Worm (Caenorhabditis elegans) whole organism, L2 larva: ENCODE measurements around the gene F59A1.18.

ENCODE experiments used
- F13H6.1 ChIP-seq: sonication (generic microtip); optimal IDR thresholded peaks from 2 replicates; lab custom pipeline; 2016; ENCODE audit warnings: missing genetic modification characterization, missing compliant biosample characterization
- R02D3.7 ChIP-seq: fragments of 150-350 bp; optimal IDR thresholded peaks from 2 replicates; lab custom pipeline; 2014; ENCODE audit warnings: missing biosample characterization, missing genetic modification characterization
- Y55F3AM.14 ChIP-seq: fragments of 200-800 bp; sonication (Bioruptor generic); optimal IDR thresholded peaks from 2 replicates; lab custom pipeline; 2018; ENCODE audit warnings: mild to moderate bottlenecking, missing genetic modification characterization, missing compliant biosample characterization
- ZK546.5 ChIP-seq: sonication (generic microtip); optimal IDR thresholded peaks from 2 replicates; lab custom pipeline; 2017; ENCODE audit warnings: missing biosample characterization, missing genetic modification characterization
- alr-1 ChIP-seq: fragments of 150-350 bp; optimal IDR thresholded peaks from 2 replicates; lab custom pipeline; 2014; ENCODE audit warnings: missing biosample characterization, missing genetic modification characterization
- blmp-1 ChIP-seq: sonication (generic microtip); optimal IDR thresholded peaks from 2 replicates; lab custom pipeline; 2017; ENCODE audit warnings: missing genetic modification characterization, mild to moderate bottlenecking, missing compliant biosample characterization, antibody characterized with exemption, moderate library complexity; ENCODE audit not compliant: insufficient read depth
- ceh-82 ChIP-seq: fragments of 150-350 bp; optimal IDR thresholded peaks from 2 replicates; lab custom pipeline; 2014; ENCODE audit warnings: missing biosample characterization, missing genetic modification characterization
- dmd-4 ChIP-seq: sonication (generic microtip); optimal IDR thresholded peaks from 2 replicates; lab custom pipeline; 2017; ENCODE audit warnings: missing biosample characterization, missing genetic modification characterization
- gmeb-1 ChIP-seq: fragments of 150-350 bp; optimal IDR thresholded peaks from 2 replicates; lab custom pipeline; 2014; ENCODE audit warnings: missing biosample characterization, missing genetic modification characterization
- lin-11 ChIP-seq: fragments of 150-350 bp; sonication (generic microtip); optimal IDR thresholded peaks from 2 replicates; lab custom pipeline; 2014; ENCODE audit warnings: missing biosample characterization, missing genetic modification characterization, inconsistent platforms, mixed read lengths
- mab-5 ChIP-seq: fragments of 150-350 bp; optimal IDR thresholded peaks from 2 replicates; lab custom pipeline; 2014; ENCODE audit warnings: missing biosample characterization, missing genetic modification characterization
- mbf-1 ChIP-seq: sonication (generic microtip); optimal IDR thresholded peaks from 2 replicates; lab custom pipeline; 2017; ENCODE audit warnings: missing biosample characterization, missing genetic modification characterization
- mdl-1 ChIP-seq, 2 experiments: fragments of 150-350 bp in 1 of 2; sonication (generic microtip) in 1 of 2; optimal IDR thresholded peaks; 2 replicates each; lab custom pipeline; 2017; ENCODE audit warnings: missing biosample characterization in 2 of 2, missing genetic modification characterization in 2 of 2
- nhr-11 ChIP-seq: fragments of 150-350 bp; optimal IDR thresholded peaks from 2 replicates; lab custom pipeline; 2014; ENCODE audit warnings: missing biosample characterization, missing genetic modification characterization
- nhr-12 ChIP-seq: fragments of 150-350 bp; optimal IDR thresholded peaks from 2 replicates; lab custom pipeline; 2014; ENCODE audit warnings: missing biosample characterization, missing genetic modification characterization
- nhr-129 ChIP-seq: fragments of 150-350 bp; optimal IDR thresholded peaks from 2 replicates; lab custom pipeline; 2014; ENCODE audit warnings: missing biosample characterization, missing genetic modification characterization
- nhr-21 ChIP-seq: fragments of 150-350 bp; optimal IDR thresholded peaks from 2 replicates; lab custom pipeline; 2014; ENCODE audit warnings: missing biosample characterization, missing genetic modification characterization
- nhr-23 ChIP-seq: fragments of 150-350 bp; optimal IDR thresholded peaks from 2 replicates; lab custom pipeline; 2014; ENCODE audit warnings: missing biosample characterization, missing genetic modification reagents, missing genetic modification characterization
- nhr-237 ChIP-seq: fragments of 150-350 bp; optimal IDR thresholded peaks from 2 replicates; lab custom pipeline; 2014; ENCODE audit warnings: missing biosample characterization, missing genetic modification characterization
- nhr-25 ChIP-seq: fragments of 150-350 bp; sonication (generic microtip); optimal IDR thresholded peaks from 3 replicates; lab custom pipeline; 2014; ENCODE audit warnings: missing biosample characterization, missing genetic modification characterization
- nhr-6 ChIP-seq: fragments of 150-350 bp; optimal IDR thresholded peaks from 2 replicates; lab custom pipeline; 2014; ENCODE audit warnings: missing biosample characterization, missing genetic modification characterization
- nhr-77 ChIP-seq: fragments of 150-350 bp; optimal IDR thresholded peaks from 2 replicates; lab custom pipeline; 2014; ENCODE audit warnings: missing biosample characterization, missing genetic modification characterization
- peb-1 ChIP-seq: fragments of 150-350 bp; optimal IDR thresholded peaks from 2 replicates; lab custom pipeline; 2014; ENCODE audit warnings: missing biosample characterization, missing genetic modification characterization
- sem-4 ChIP-seq: fragments of 150-350 bp; optimal IDR thresholded peaks from 2 replicates; lab custom pipeline; 2014; ENCODE audit warnings: missing biosample characterization, missing genetic modification reagents, missing genetic modification characterization
- skn-1 ChIP-seq: sonication (generic microtip); optimal IDR thresholded peaks from 2 replicates; lab custom pipeline; 2017; ENCODE audit warnings: missing biosample characterization, missing genetic modification characterization
- sma-3 ChIP-seq: sonication (generic microtip); optimal IDR thresholded peaks from 2 replicates; lab custom pipeline; 2016; ENCODE audit warnings: missing genetic modification reagents, missing genetic modification characterization, missing compliant biosample characterization
- sma-9 ChIP-seq, 2 experiments: fragments of 150-350 bp in 1 of 2; sonication (generic microtip) in 1 of 2; optimal IDR thresholded peaks; 2 replicates each; lab custom pipeline; 2014 to 2016; ENCODE audit warnings: missing genetic modification characterization in 2 of 2, mild to moderate bottlenecking in 1 of 2, missing biosample characterization in 1 of 2, missing compliant biosample characterization in 1 of 2, missing genetic modification reagents in 1 of 2, moderate library complexity in 1 of 2
- snpc-4 ChIP-seq: fragments of 150-350 bp; optimal IDR thresholded peaks from 2 replicates; lab custom pipeline; 2014; ENCODE audit warnings: missing biosample characterization, missing genetic modification characterization
- unc-39 ChIP-seq: fragments of 150-350 bp; optimal IDR thresholded peaks from 2 replicates; lab custom pipeline; 2014; ENCODE audit warnings: missing biosample characterization, missing genetic modification characterization
- zag-1 ChIP-seq: fragments of 150-350 bp; optimal IDR thresholded peaks from 2 replicates; lab custom pipeline; 2014; ENCODE audit warnings: missing biosample characterization, missing genetic modification characterization
- ztf-11 ChIP-seq: sonication (generic microtip); optimal IDR thresholded peaks from 2 replicates; lab custom pipeline; 2017; ENCODE audit warnings: missing biosample characterization, missing genetic modification characterization
- ztf-4 ChIP-seq: fragments of 150-350 bp; optimal IDR thresholded peaks from 2 replicates; lab custom pipeline; 2014; ENCODE audit warnings: missing biosample characterization, missing genetic modification characterization

Gene F59A1.18

ce11 chrV:17676553-17676952, 10.2 kb downstream of the F59A1.18 start, which contains the start of gene str-92:
Gene str-92, minus strand, starts transcription at chrV:17676653.
- TF ChIP-seq sma-3 (GFP tag; lab: Kevin White, UChicago) (no peak), ztf-11 (tag; lab: Kevin White, UChicago) (no peak), gmeb-1 (tag; lab: Kevin White, UChicago) (no peak), nhr-129 (tag; lab: Kevin White, UChicago) (no peak), mab-5 (tag; lab: Kevin White, UChicago) (no peak), mdl-1 (tag; optimal IDR thresholded peaks at IDR 0.05; lab: Kevin White, UChicago) (no peak), alr-1 (tag; lab: Kevin White, UChicago) (no peak), nhr-77 (tag; lab: Kevin White, UChicago) (no peak), peb-1 (no peak), dmd-4 (tag; lab: Kevin White, UChicago) (no peak), lin-11 (no peak)
- TF ChIP-seq, all 48 proteins: peak for 0

DNA sequence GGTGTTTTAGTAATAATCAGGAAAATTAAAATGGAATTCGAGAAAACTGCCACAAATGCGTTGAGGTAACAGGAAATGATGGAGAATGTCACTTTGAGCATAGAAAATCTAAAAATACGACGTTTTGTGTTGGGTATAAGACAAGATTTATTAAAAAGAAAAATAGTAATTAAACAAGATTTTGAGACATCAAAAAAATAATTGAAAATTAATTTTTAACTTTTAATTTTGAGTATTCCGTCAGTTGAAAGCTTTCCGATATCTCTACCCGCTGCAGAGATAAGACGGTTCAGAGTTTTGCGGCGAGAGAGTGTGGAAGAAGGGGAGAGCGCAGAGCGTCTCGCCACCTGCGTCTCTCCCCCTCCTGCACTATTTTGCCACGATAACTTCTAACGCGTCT, 13.4 kb downstream of the F59A1.18 start, which contains the start of gene str-93:
str-93 (minus strand) TSS at position 101 of the 400 bp plus-strand sequence.
- TF ChIP-seq nhr-11 (no peak), gmeb-1 (tag; lab: Kevin White, UChicago) (no peak), nhr-6 (tag; lab: Kevin White, UChicago) (no peak), alr-1 (tag; lab: Kevin White, UChicago) (no peak), unc-39 (tag; lab: Kevin White, UChicago) (no peak), nhr-25 (no peak), sem-4 (tag; lab: Kevin White, UChicago) (no peak), snpc-4 (no peak), nhr-12 (tag; lab: Kevin White, UChicago) (no peak)

ce11 chrV:17668531-17668930, 18.2 kb downstream of the F59A1.18 start, which contains the start of gene str-89:
Gene str-89, plus strand, starts transcription at chrV:17668831.
- TF ChIP-seq nhr-23 (tag; lab: Kevin White, UChicago) = no peak
- TF ChIP-seq Y55F3AM.14 (GFP tag; lab: Kevin White, UChicago) = no peak
- TF ChIP-seq mab-5 (tag; lab: Kevin White, UChicago) = no peak
- TF ChIP-seq snpc-4 = no peak

DNA sequence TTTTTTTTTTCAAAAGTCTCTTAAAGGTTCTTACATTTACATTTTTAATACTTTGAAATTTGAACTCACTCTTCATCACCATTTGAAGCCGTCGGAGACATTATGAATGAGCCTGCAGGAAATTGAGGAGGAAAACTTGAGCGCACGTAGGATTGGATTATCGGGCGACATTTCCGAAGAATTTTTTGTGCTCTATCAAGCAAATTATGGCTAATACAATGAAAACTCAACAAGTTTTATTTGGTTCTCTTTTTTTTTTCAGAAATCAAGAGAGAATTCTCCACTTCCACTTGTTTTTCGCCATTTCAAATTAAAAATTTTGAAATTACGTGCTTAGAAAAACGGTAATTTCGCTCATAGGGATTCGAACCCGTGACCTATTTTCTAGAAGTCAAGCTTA, 19.1 kb downstream of the F59A1.18 start, which contains the start of gene F59A1.12:
F59A1.12 (minus strand) TSS at position 101 of the 400 bp plus-strand sequence.
- no peak for TF ChIP-seq nhr-237
- TF ChIP-seq zag-1 = no peak
- no peak for TF ChIP-seq nhr-6 (tag; lab: Kevin White, UChicago)
- no peak for TF ChIP-seq R02D3.7 (tag; lab: Kevin White, UChicago)
- TF ChIP-seq mbf-1 = no peak
- no peak for TF ChIP-seq blmp-1 (tag; lab: Kevin White, UChicago)
- no peak for TF ChIP-seq alr-1 (tag; lab: Kevin White, UChicago)
- no peak for TF ChIP-seq nhr-23 (tag; lab: Kevin White, UChicago)

ce11 chrV:17665906-17666305, 20.8 kb downstream of the F59A1.18 start, which contains the start of gene F59A1.11:
Gene F59A1.11, minus strand, starts transcription at chrV:17666006.
- TF ChIP-seq mbf-1 = no peak
- no peak for TF ChIP-seq ztf-4 (tag; lab: Kevin White, UChicago)
- no peak for TF ChIP-seq ceh-82 (tag; lab: Kevin White, UChicago)
- TF ChIP-seq mab-5 (tag; lab: Kevin White, UChicago) = no peak
- TF ChIP-seq unc-39 (tag; lab: Kevin White, UChicago) = no peak
- TF ChIP-seq mdl-1 (tag; optimal IDR thresholded peaks at IDR 0.05; lab: Kevin White, UChicago) = no peak
- no peak for TF ChIP-seq skn-1 (tag; lab: Kevin White, UChicago)
- TF ChIP-seq nhr-6 (tag; lab: Kevin White, UChicago) = no peak
- no peak for TF ChIP-seq snpc-4
- no peak for TF ChIP-seq nhr-25
- no peak for TF ChIP-seq F13H6.1 (tag; lab: Kevin White, UChicago)
- TF ChIP-seq nhr-23 (tag; lab: Kevin White, UChicago) = no peak
- TF ChIP-seq, all 48 proteins: peak for 0

ce11 chrV:17664367-17664766, 22.4 kb downstream of the F59A1.18 start:
- no peak for TF ChIP-seq nhr-21
- no peak for TF ChIP-seq nhr-237
- no peak for TF ChIP-seq ZK546.5 (tag; lab: Kevin White, UChicago)
- TF ChIP-seq nhr-77 (tag; lab: Kevin White, UChicago) = no peak
- no peak for TF ChIP-seq sma-9 (GFP tag; optimal IDR thresholded peaks at IDR 0.05; lab: Kevin White, UChicago)
- no peak for TF ChIP-seq sma-9 (tag; optimal IDR thresholded peaks at IDR 0.05; lab: Kevin White, UChicago)
